Worm (Caenorhabditis elegans): ENCODE measurements around the gene srb-12.

The srb-12 gene

ce11 chrII:5154540-5154939, at the start of gene srb-12:
Gene srb-12 (minus strand): TSS chrII:5154640.
- TF ChIP-seq unc-62 (GFP tag; optimal IDR thresholded peaks at IDR 0.05): no peak

DNA sequence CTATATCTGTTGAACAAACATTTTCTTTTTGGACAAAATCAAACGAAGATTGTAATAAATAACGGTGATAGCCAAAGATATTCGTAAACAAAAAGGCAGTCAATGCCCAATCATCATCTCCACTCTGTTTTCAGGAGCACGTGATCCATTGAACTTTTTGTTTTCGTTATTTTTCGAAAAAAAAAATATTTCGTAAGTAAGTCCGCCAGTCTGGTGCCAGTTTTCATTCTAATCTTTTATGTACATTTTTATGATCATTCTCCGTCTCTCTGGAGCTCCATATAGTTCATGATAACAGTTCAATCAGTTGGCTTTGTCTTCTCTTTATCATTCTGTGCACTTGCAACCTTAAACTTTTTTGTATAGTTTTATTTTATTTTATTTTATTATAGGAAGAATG, 48.5 kb upstream of the srb-12 start, which contains the start of gene ampd-1:
TSS of gene ampd-1 (plus strand) at position 393 of the 400 bp plus-strand sequence.
- TF ChIP-seq unc-62 (GFP tag; optimal IDR thresholded peaks at IDR 0.05): no peak

DNA sequence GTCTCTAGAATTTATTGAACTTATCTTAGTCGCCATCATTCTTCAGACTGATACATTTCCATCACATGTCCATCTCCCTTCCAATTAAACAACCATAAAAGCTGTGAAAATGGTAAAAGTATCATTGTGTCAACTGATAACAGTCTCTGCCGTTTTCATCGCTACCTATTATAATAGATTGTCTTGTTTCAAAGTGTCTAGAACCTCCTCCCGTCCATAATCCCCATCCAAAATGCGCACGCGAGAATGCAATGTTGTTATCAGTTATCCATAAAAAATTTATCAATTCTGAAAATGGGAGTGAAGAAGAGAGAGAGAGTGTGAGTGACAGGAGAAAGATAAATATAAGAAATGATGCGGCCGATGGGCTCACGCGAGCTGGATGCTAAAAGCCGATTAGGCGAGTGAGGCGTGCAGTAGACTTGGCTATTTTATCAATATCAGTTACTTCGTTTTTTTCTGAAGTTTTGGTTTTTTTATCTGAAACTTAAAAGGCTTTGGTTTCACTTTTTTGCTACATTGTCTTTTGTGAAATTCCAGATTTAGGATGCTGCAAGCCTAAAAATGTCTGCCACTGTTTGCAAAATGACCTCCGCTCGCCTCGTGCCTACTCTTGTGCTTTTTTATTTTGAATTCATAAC, 47.6 kb upstream of the srb-12 start:
- no peak for TF ChIP-seq unc-62 (GFP tag; optimal IDR thresholded peaks at IDR 0.05)

DNA sequence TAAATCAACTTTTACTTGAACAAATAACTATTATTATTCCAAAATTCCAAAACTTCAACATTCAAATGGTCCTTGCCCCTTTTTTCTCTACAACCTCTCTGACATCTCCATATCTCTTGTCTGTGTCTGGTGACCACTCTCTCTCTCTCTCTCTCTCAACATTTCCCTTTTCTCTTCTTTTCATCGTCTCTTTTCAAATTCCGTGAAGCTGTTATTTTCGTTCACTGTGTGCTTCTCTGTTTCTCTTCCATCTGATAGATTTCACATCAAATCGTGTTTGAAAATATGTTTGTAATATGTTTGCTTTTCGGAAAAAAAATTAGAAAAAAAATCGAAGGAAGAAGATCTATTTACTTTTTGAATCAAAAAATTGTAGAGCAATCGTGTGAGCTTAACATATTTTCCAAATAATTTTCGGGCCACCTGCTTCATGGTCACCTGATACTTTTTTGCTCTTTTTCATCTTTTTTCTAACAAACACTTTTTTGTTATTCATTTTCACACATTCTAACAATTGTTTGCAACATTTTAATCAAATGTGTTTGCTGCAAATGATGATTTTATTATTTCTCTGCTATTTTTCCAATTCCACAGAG, 46.6 kb upstream of the srb-12 start:
- no peak for TF ChIP-seq unc-62 (GFP tag; optimal IDR thresholded peaks at IDR 0.05)

DNA sequence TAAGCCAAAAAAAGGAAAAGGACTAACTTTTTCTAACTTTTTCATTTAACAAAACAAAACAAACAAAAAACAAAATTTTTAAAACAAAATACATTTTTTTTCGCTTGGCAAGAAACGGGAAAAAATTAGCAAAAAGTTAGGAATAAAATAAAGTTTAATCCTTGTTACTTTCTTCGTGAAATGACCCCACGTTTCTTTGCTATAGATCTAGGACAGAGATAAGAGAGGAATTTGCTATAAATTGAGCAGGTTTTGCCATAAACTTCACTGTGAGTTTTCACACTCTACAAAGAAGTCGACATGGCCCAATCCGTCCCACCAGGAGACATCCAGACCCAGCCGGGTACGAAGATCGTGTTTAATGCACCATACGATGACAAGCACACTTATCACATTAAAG, 45.1 kb upstream of the srb-12 start, which contains the start of gene msp-50:
TSS of gene msp-50 (plus strand) at position 301 of the 400 bp plus-strand sequence.
- no peak for TF ChIP-seq unc-62 (GFP tag; optimal IDR thresholded peaks at IDR 0.05)

- no peak for TF ChIP-seq unc-62 (GFP tag; optimal IDR thresholded peaks at IDR 0.05)
Measured at ce11 chrII:5195504-5195903, 41.1 kb upstream of the srb-12 start, which contains the start of gene C34F11.5. Gene C34F11.5 (plus strand): TSS chrII:5195804.

- TF ChIP-seq unc-62 (GFP tag; optimal IDR thresholded peaks at IDR 0.05): no peak
Measured at ce11 chrII:5194066-5194465, 39.6 kb upstream of the srb-12 start, which contains the start of gene msp-49. Gene msp-49 (plus strand): TSS chrII:5194366.

DNA sequence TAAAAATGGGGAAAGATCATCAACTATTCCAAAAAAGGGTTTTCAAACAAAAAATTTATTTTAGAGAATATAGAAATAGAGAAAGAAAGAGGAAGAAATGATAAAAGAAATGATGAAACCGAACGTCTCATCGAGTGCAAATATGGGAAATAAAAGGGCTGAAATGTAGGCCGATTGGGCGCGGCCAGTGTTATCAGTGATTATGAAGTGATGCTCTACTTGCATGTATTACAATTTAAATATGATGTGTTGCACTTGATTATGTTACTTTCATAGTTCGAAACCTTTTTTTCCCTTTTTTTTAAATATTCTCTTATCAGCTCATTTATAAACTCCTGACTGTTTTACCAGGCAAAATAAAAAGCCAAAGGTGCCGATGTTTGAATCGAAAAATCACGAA, 37.3 kb upstream of the srb-12 start:
- no peak for TF ChIP-seq unc-62 (GFP tag; optimal IDR thresholded peaks at IDR 0.05)

- no peak for TF ChIP-seq unc-62 (GFP tag; optimal IDR thresholded peaks at IDR 0.05)
Measured at ce11 chrII:5187934-5188333, 33.5 kb upstream of the srb-12 start.

DNA sequence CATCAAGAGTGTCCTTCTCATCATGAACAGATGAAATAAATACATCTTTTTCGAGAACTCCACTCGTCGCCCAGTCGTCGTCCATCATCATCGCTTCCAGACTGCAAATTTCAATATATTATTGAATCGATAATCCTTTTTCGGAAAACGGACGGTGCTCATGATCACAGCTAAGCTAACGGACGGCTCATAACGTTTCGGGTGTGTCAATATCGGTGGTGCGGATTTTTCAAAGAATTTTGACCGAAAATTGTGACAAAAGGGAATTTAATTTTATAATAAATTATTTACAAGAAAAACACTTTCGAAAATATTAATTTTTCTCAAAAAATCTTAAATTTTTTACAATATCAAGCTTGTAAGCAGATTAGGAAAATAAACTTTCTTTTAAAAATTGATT, 33.0 kb upstream of the srb-12 start, which contains the start of gene crh-2:
TSS of gene crh-2 (minus strand) at position 101 of the 400 bp plus-strand sequence.
- no peak for TF ChIP-seq unc-62 (GFP tag; optimal IDR thresholded peaks at IDR 0.05)

ce11 chrII:5186870-5187269, 32.4 kb upstream of the srb-12 start:
- TF ChIP-seq unc-62 (GFP tag; optimal IDR thresholded peaks at IDR 0.05): no peak

DNA sequence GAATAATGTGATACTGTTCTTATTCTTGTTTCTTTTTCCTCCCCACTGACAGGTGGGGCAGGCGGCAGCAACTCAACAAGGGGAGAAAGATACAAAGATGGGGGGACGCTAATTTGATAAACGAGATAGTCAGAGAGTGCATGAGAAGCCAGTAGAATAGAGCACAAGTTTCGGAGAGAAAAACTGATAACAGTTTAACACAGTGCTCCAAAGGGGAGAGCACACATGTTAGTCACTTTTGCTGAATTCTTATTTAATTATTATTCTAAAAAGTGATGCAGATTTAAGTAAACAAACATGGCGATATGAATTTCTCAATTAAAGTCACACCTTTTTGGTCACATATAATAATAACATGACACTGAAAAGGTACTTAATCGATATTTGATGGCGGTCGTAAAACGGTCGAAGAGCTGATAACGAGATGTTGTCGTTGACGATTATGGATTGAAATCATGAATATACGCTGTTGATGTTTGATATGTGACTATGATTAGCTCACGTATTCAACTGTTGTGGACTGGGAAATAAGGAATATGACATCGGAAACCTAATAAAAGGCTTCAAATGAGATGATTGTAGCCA, 31.6 kb upstream of the srb-12 start:
- TF ChIP-seq unc-62 (GFP tag; optimal IDR thresholded peaks at IDR 0.05): no peak

ce11 chrII:5184661-5185545, 30.5 kb upstream of the srb-12 start:
- TF ChIP-seq unc-62 (GFP tag; optimal IDR thresholded peaks at IDR 0.05): no peak

DNA sequence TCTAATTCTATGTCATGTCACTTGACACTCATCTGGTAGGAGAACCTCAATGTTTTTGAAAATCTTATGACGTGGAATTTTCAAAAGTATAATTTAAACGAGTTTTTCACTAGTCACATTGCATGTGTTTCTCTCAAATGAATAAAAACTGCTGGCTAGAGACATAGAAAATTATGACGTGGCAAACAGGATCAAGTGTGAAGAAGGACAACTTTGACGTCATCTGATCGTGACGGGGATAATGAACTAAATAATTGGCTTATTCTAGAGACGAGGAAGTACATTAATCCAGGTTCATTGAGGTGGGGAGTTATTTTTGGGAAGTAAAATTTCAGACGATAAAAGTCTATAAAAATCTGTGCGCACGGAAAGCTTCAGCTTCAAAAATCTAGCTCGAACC, 28.8 kb upstream of the srb-12 start:
- no peak for TF ChIP-seq unc-62 (GFP tag; optimal IDR thresholded peaks at IDR 0.05)

ce11 chrII:5182451-5182850, 28.0 kb upstream of the srb-12 start:
- TF ChIP-seq unc-62 (GFP tag; optimal IDR thresholded peaks at IDR 0.05): no peak

DNA sequence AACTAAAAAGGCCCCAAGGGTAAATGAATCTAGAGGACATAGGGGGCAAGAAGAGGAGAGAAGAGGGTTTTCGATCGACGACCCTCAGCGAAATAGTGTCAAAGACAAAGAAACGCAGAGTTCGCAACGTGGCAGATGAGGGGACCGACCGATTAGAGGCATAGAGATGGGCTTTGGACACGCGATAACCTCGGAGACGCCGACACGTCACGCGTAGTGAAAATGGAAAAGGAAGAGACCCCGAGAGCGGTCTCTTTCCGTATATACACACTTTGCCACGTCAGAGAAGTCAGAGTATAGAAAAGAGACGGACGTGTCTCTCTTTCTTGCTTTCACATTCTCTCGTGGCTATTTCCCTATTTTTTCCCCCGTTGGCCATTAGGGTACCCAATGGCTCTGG, 27.1 kb upstream of the srb-12 start:
- no peak for TF ChIP-seq unc-62 (GFP tag; optimal IDR thresholded peaks at IDR 0.05)

Data from whole organism, dauer.